Worm (Caenorhabditis elegans): Measurements from ENCODE around the gene pigq-1.

DNA sequence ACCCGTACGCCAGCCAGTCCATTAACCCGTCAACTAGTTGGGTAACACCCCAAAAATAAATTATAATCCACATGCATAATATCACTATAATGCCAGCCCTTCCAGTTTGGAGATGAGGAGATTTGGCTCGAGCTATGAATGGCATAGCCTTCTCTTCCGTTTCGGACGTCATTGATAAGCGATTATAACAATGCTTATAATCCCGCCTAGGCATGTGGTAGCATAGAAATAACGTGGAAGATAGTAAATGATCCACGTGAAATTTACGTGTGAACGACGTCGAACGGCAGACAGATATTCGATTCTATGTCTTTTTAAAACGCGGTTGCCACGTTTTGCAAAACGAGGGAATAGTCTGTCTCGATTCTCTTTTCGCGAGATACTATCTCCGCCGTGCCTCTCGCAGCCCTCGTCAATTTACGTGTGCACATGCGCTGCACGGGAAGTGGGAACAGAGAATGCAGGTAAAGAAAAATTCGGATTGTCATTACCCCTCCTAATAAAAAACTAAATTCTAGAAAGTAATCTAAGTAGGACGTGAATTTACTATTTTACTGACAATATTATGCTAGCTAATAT lies 1.8 kb upstream of the pigq-1 start:
- TF ChIP-seq nhr-12 (tag; optimal IDR thresholded peaks at IDR 0.05) (no peak), lin-39 (tag; optimal IDR thresholded peaks at IDR 0.05) (no peak), ztf-4 (tag; optimal IDR thresholded peaks at IDR 0.05) (no peak), nhr-11 (tag; optimal IDR thresholded peaks at IDR 0.05) (no peak), unc-62 (GFP tag; optimal IDR thresholded peaks at IDR 0.05) (no peak)
